Worm (Caenorhabditis elegans): ENCODE data around the gene ZK673.6.

- TF ChIP-seq F13H6.1 (tag; optimal IDR thresholded peaks at IDR 0.05) (no peak), pqm-1 (tag; optimal IDR thresholded peaks at IDR 0.05) (no peak), dmd-4 (tag; optimal IDR thresholded peaks at IDR 0.05; ENCODE audit: borderline replicate concordance) (no peak), nfya-1 (tag; optimal IDR thresholded peaks at IDR 0.05) (no peak), ceh-18 (tag; optimal IDR thresholded peaks at IDR 0.05) (no peak)
Measured at ce11 chrII:10513377-10513776, 49.2 kb upstream of the ZK673.6 start.

Measured in whole organism, late embryonic.